Worm (Caenorhabditis elegans): Measurements from ENCODE around the gene cpr-5.
A peak's percentile ranks its signal among the peaks of the same experiment; 100 is the strongest.

cpr-5 gene

ce11 chrV:1131880-1132623, 1.8 kb downstream of the cpr-5 start, which contains the start of gene W07B8.4:
TSS of gene W07B8.4 (minus strand) at chrV:1131930.
- no peak for TF ChIP-seq lsy-27 (tag; optimal IDR thresholded peaks at IDR 0.05; ENCODE audit: borderline replicate concordance, insufficient read depth)
- TF ChIP-seq ekl-4 (GFP tag; IDR thresholded peaks at IDR 0.05): no peak
- TF ChIP-seq F49E8.2 (tag; optimal IDR thresholded peaks at IDR 0.05; ENCODE audit: insufficient read depth): no peak
- TF ChIP-seq K12H6.12 (tag; optimal IDR thresholded peaks at IDR 0.05): no peak
- no peak for TF ChIP-seq snpc-4 (GFP tag; optimal IDR thresholded peaks at IDR 0.05)
- no peak for TF ChIP-seq snpc-4 (tag; optimal IDR thresholded peaks at IDR 0.05)
- no peak for TF ChIP-seq F10E7.11 (tag; optimal IDR thresholded peaks at IDR 0.05)
- peak; percentile 5 for TF ChIP-seq nhr-80 (tag; optimal IDR thresholded peaks at IDR 0.05)
- TF ChIP-seq ztf-28 (GFP tag; IDR thresholded peaks at IDR 0.05): no peak
- TF ChIP-seq chd-7 (tag; optimal IDR thresholded peaks at IDR 0.05): peak; percentile 4
- no peak for TF ChIP-seq ceh-100 (GFP tag; IDR thresholded peaks at IDR 0.05)
- no peak for TF ChIP-seq B0261.1 (tag; optimal IDR thresholded peaks at IDR 0.05)
- TF ChIP-seq cebp-2 (GFP tag; IDR thresholded peaks at IDR 0.05): 0 out of 2 replicates have a peak, but pooled peaks have one; percentile 31
- TF ChIP-seq ztf-18 (tag; optimal IDR thresholded peaks at IDR 0.05): no peak
- no peak for TF ChIP-seq F55B11.4 (tag; optimal IDR thresholded peaks at IDR 0.05; ENCODE audit: borderline replicate concordance, insufficient read depth)
- no peak for TF ChIP-seq nhr-179 (tag; optimal IDR thresholded peaks at IDR 0.05)
- no peak for TF ChIP-seq rec-8 (tag; optimal IDR thresholded peaks at IDR 0.05)
- TF ChIP-seq atf-7 (tag; optimal IDR thresholded peaks at IDR 0.05): peak; percentile 38
- peak; percentile 51; the same call in 1 of the 2 replicates for TF ChIP-seq Y53G8AR.9 (GFP tag; conservative IDR thresholded peaks at IDR 0.05)
- peak; percentile 42; the same call in 1 of the 2 replicates for TF ChIP-seq B0336.3 (GFP tag; IDR thresholded peaks at IDR 0.05)
- TF ChIP-seq ceh-40 (GFP tag; IDR thresholded peaks at IDR 0.05): peak; percentile 45; the same call in 1 of the 2 replicates
- 0 out of 2 replicates have a peak, but pooled peaks have one; percentile 53 for TF ChIP-seq zfh-2 (GFP tag; conservative IDR thresholded peaks at IDR 0.05)
- TF ChIP-seq Y56A3A.18 (GFP tag; IDR thresholded peaks at IDR 0.05): no peak
- TF ChIP-seq him-1 (tag; optimal IDR thresholded peaks at IDR 0.05): no peak
- no peak for TF ChIP-seq nfyb-1 (GFP tag; IDR thresholded peaks at IDR 0.05)
- peak; percentile 35 for TF ChIP-seq nhr-90 (tag; optimal IDR thresholded peaks at IDR 0.05)
- no peak for TF ChIP-seq lin-35 (GFP tag; optimal IDR thresholded peaks at IDR 0.05)
- TF ChIP-seq mes-4 (tag; optimal IDR thresholded peaks at IDR 0.05): no peak
- no peak for TF ChIP-seq C06A6.2 (GFP tag; conservative IDR thresholded peaks at IDR 0.05)
- TF ChIP-seq lin-26 (GFP tag; IDR thresholded peaks at IDR 0.05): 0 out of 2 replicates have a peak, but pooled peaks have one; percentile 27
- peak; percentile 20 for TF ChIP-seq madf-10 (tag; optimal IDR thresholded peaks at IDR 0.05)
- TF ChIP-seq nhr-27 (tag; optimal IDR thresholded peaks at IDR 0.05): no peak
- TF ChIP-seq cebp-1 (GFP tag; IDR thresholded peaks at IDR 0.05): no peak
- TF ChIP-seq cebp-1 (tag; optimal IDR thresholded peaks at IDR 0.05): peak; percentile 2
- TF ChIP-seq lag-1 (GFP tag; IDR thresholded peaks at IDR 0.05): no peak
- TF ChIP-seq F22D6.2 (tag; optimal IDR thresholded peaks at IDR 0.05): no peak
- no peak for TF ChIP-seq egl-44 (GFP tag; IDR thresholded peaks at IDR 0.05)
- no peak for TF ChIP-seq mxl-1 (tag; optimal IDR thresholded peaks at IDR 0.05)
- TF ChIP-seq dpff-1 (tag; optimal IDR thresholded peaks at IDR 0.05): no peak
- no peak for TF ChIP-seq gei-17 (GFP tag; optimal IDR thresholded peaks at IDR 0.05)
- TF ChIP-seq nhr-120 (GFP tag; IDR thresholded peaks at IDR 0.05): 0 out of 2 replicates have a peak, but pooled peaks have one; percentile 47
